Fruit fly (Drosophila melanogaster): Measurements from ENCODE around the gene CG10903.
"Not testable (repeated sequence)": the region's sequence is repeated elsewhere in the genome, so short reads cannot be mapped to it uniquely, and the experiment has no call there.

The CG10903 gene

dm6 chr3R:8013121-8014009, 16.8 kb upstream of the CG10903 start, which contains the start of the genes CG10435 and Pbp95:
Gene CG10435, minus strand, starts transcription at chr3R:8013201.
Gene Pbp95, plus strand, starts transcription at chr3R:8013791.
- no peak for TF ChIP-seq noc (tag; optimal IDR thresholded peaks at IDR 0.05)

- TF ChIP-seq noc (tag; optimal IDR thresholded peaks at IDR 0.05) = no peak
These were observed 3.7 kb upstream of the CG10903 start for dm6 chr3R:8026515-8026914.

dm6 chr3R:8027203-8027688, 3.0 kb upstream of the CG10903 start:
- peak; percentile 69 for TF ChIP-seq noc (tag; optimal IDR thresholded peaks at IDR 0.05)

DNA sequence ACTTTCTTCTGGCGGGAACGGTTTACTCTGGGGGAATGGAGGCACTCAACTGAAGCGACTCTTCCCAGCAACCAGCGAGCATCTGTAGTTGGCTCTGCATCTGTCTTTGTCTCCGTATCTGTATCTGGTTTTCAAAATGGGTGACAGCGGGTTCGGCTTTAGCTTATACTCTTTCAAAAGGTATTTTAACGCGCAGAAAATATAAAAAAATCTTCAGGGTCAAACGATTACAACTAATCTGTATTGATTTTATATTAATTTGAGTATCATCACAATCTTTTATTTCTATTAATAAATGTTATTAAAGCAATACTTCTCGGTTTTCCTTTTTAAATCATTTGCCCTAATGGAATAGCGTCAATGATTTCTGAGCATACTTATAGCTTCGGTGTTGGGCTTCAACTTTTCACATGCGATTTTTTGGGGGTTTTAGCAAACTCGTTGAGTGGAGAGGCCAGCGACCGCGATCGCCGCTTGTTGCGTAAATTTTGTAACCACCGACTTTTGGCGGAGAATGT, 656 bp upstream of the CG10903 start, which contains the start of gene ImpE3:
Gene ImpE3, minus strand, starts transcription at position 51 of the 518 bp plus-strand sequence.
- peak; percentile 23 for TF ChIP-seq noc (tag; optimal IDR thresholded peaks at IDR 0.05)

DNA sequence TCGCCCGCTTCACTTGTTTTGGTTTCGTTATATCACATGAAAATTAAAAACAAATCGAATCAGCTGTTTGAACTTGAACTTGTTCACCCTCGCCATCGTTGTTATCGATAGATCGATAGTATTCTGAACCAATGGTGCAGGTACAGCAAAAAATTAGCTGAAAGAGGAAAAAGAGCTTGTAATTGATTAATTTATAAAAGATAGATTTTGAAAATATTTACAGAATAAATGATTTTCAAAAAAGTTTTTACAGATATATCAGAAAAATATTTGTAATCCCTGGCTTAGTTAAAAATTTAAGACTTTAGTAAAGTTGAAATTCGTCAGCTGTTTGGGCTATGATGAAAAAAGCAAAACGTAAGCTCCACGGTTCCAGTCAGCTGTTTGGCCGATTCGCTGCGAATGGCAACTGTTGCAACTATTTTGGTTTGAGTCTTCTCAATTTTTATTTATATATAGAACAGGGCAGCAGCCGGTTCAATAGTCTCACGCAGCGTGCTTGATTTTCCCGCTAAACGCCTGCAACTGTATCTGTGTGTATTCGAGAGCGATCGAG, 2.8 kb downstream of the CG10903 start, which contains the start of the genes CG11035 and unc-45:
Gene CG11035, minus strand, starts transcription at position 87 of the 556 bp plus-strand sequence.
Gene unc-45, plus strand, starts transcription at position 379 of the 556 bp plus-strand sequence.
- TF ChIP-seq noc (tag; optimal IDR thresholded peaks at IDR 0.05) = no peak

DNA sequence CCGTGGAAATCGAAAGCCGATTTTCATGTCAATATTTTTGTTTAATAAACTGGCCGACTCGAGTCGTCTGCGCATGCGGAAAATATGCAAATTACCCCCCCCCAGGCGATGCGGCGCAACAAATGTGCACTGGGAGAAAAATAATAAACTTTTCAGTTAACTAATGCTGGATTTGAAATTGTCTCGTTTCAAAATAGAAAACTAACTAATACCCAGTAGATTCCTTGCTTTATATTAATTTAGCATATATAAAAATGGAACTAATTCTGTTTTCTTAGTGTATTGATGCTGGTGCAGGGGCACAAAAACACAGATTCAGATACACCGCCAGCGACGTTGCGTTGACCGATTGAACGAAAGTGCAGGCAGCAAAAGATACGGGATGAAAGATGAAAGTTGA, 7.7 kb downstream of the CG10903 start:
- no peak for TF ChIP-seq noc (tag; optimal IDR thresholded peaks at IDR 0.05)

dm6 chr3R:8038927-8039326, 8.7 kb downstream of the CG10903 start:
- TF ChIP-seq noc (tag; optimal IDR thresholded peaks at IDR 0.05) = no peak

DNA sequence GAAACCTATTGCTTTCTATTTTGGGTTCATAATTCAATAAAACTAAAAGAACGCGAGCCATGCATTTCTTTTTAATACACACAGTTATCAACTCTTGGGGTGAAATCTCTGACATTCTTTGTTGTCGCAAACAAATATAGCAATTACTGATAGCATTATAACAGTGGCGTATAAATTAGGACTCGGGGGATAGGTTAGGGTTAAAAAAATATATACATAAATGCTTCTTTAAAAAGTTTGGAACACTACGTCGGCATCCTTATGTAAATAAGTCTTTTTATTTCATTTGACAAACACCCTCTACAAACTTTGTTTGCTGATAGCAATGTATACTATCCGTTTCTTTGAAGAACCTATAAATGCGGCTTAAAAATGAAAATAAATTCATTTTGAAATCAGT, 10.6 kb downstream of the CG10903 start, which contains the start of gene CG43060:
Gene CG43060, plus strand, starts transcription at position 382 of the 400 bp plus-strand sequence.
- no peak for TF ChIP-seq noc (tag; optimal IDR thresholded peaks at IDR 0.05)

dm6 chr3R:8048867-8049266, 18.7 kb downstream of the CG10903 start, which contains the start of gene CG43618:
Gene CG43618, plus strand, starts transcription at chr3R:8049167.
- TF ChIP-seq noc (tag; optimal IDR thresholded peaks at IDR 0.05) = not testable (repeated sequence)

DNA sequence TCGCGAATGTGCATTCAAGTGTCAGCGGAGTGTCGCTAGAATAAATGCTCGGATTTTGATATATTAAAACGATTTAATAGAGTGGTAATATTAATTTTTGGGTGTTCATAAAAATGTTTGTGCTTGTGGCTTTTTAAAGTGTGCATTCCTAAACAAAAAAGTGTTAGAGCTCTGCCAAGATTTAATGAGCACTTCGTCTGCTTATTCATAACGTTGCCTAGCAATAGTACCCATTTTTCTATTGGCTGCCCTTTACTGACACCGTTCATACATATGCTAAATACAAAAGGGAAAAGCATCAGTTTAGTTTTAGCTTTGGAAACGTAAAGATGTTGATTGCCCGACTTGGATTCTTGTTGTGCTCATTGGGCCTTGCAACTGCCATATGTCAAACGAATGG, 19.2 kb downstream of the CG10903 start, which contains the start of gene CG43061:
Gene CG43061, plus strand, starts transcription at position 301 of the 400 bp plus-strand sequence.
- TF ChIP-seq noc (tag; optimal IDR thresholded peaks at IDR 0.05) = not testable (repeated sequence)

dm6 chr3R:8058984-8059383, 28.8 kb downstream of the CG10903 start, which contains the start of gene mAChR-B:
Gene mAChR-B, plus strand, starts transcription at chr3R:8059284.
- TF ChIP-seq noc (tag; optimal IDR thresholded peaks at IDR 0.05) = no peak

dm6 chr3R:8072635-8073034, 42.4 kb downstream of the CG10903 start:
- TF ChIP-seq noc (tag; optimal IDR thresholded peaks at IDR 0.05) = no peak
